Fruit fly (Drosophila melanogaster): ENCODE results near the gene gcm2.
A peak's percentile ranks its signal among the peaks of the same experiment; 100 is the strongest.

dm6 chr2L:9594625-9595300, 13.6 kb upstream of the gcm2 start:
- TF ChIP-seq E2f1 (GFP tag; IDR thresholded peaks at IDR 0.05) (0 out of 2 replicates have a peak, but pooled peaks have one; percentile 21), CG11696 (GFP tag; IDR thresholded peaks at IDR 0.05) (no peak), trem (tag; optimal IDR thresholded peaks at IDR 0.05) (peak; percentile 62), CTCF (GFP tag; optimal IDR thresholded peaks at IDR 0.05) (no peak), slbo (GFP tag; IDR thresholded peaks at IDR 0.05) (0 out of 2 replicates have a peak, but pooled peaks have one; percentile 13), Stat92E (GFP tag; optimal IDR thresholded peaks at IDR 0.05) (no peak), Eip74EF (GFP tag; optimal IDR thresholded peaks at IDR 0.05) (peak in 1 of 2 experiments; percentile 2), CkIIα-i1 (GFP tag; IDR thresholded peaks at IDR 0.05) (no peak), sima (GFP tag; optimal IDR thresholded peaks at IDR 0.05) (no peak), onecut (GFP tag; IDR thresholded peaks at IDR 0.05) (no peak), CG13775 (GFP tag; optimal IDR thresholded peaks at IDR 0.05) (peak; percentile 44), bowl (GFP tag; IDR thresholded peaks at IDR 0.05) (no peak), HLH3B (GFP tag; IDR thresholded peaks at IDR 0.05) (peak; percentile 34; the same call in 1 of the 2 replicates)

Measured in whole organism, embryonic.